Worm (Caenorhabditis elegans): Measurements from ENCODE around the gene K03B8.8.

DNA sequence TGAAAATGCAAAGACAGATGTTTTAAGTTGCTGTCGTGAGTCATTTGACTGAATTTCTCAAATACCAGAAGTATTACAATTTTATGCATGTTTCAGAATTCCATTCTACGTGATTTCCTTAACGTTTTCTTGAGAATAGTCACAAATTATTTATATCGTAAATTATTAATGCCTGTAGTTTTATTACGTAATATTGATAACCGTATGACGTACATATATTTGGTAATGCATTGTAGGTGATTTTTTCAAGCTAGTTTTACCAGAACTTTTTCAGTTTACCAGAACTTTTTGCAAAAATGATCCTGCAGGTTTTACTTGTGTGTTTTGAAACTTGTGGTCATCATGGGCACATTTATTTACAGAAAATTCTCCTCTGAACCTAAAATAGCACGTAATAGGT is 36.9 kb downstream of the K03B8.8 start:
- TF ChIP-seq ama-1 (optimal IDR thresholded peaks at IDR 0.05): no peak
- TF ChIP-seq nhr-6 (tag; optimal IDR thresholded peaks at IDR 0.05): no peak
- TF ChIP-seq egl-27 (tag; optimal IDR thresholded peaks at IDR 0.05): no peak

All from whole organism, L4 larva.